Worm (Caenorhabditis elegans) whole organism, L1 larva: ENCODE measurements around the gene F49C12.3.

Experiments
- tbx-2 ChIP-seq: sonication (generic microtip); optimal IDR thresholded peaks from 2 replicates; lab custom pipeline; 2016; ENCODE audit warnings: missing genetic modification characterization, missing compliant biosample characterization
- unc-130 ChIP-seq: fragments of 150-350 bp; optimal IDR thresholded peaks from 2 replicates; lab custom pipeline; 2017; ENCODE audit warnings: missing biosample characterization, missing genetic modification characterization, inconsistent platforms

- no peak for TF ChIP-seq tbx-2 (tag; lab: Kevin White, UChicago)
- TF ChIP-seq unc-130 (tag; lab: Kevin White, UChicago) = no peak
Observed at ce11 chrIV:9264513-9264912, 35.7 kb upstream of the F49C12.3 start.
